Worm (Caenorhabditis elegans) whole organism, late embryonic: ENCODE measurements around the gene C02H6.1.
A peak's percentile ranks its signal among the peaks of the same experiment; 100 is the strongest.

ENCODE experiments used
- C08G9.2 ChIP-seq: sonication (generic microtip); optimal IDR thresholded peaks from 2 replicates; lab custom pipeline; 2016; ENCODE audit warnings: mild to moderate bottlenecking, missing genetic modification characterization, moderate library complexity, missing compliant biosample characterization
- C38D4.7 ChIP-seq: fragments of 200-800 bp; sonication (Bioruptor generic); optimal IDR thresholded peaks from 2 replicates; lab custom pipeline; 2018; ENCODE audit warnings: mild to moderate bottlenecking, missing genetic modification characterization, moderate library complexity, missing compliant biosample characterization
- K02D7.2 ChIP-seq: sonication (generic microtip); optimal IDR thresholded peaks from 2 replicates; lab custom pipeline; 2017; ENCODE audit warnings: mild to moderate bottlenecking, missing genetic modification characterization, missing compliant biosample characterization
- K09A11.1 ChIP-seq: sonication (generic microtip); optimal IDR thresholded peaks from 2 replicates; lab custom pipeline; 2017; ENCODE audit warnings: antibody characterized with exemption, mild to moderate bottlenecking, missing genetic modification characterization, missing compliant biosample characterization; ENCODE audit not compliant: insufficient read depth
- T23F11.4 ChIP-seq: fragments of 200-800 bp; sonication (Bioruptor generic); optimal IDR thresholded peaks from 2 replicates; lab custom pipeline; 2018; ENCODE audit warnings: mild to moderate bottlenecking, missing genetic modification characterization, missing compliant biosample characterization
- ahr-1 ChIP-seq: sonication (generic microtip); optimal IDR thresholded peaks from 2 replicates; lab custom pipeline; 2016; ENCODE audit warnings: missing genetic modification characterization, missing compliant biosample characterization
- ceh-14 ChIP-seq: sonication (generic microtip); optimal IDR thresholded peaks from 2 replicates; lab custom pipeline; 2016; ENCODE audit warnings: missing genotype, missing genetic modification characterization, missing compliant biosample characterization
- ceh-18 ChIP-seq: sonication (generic microtip); optimal IDR thresholded peaks from 2 replicates; lab custom pipeline; 2016; ENCODE audit warnings: missing genetic modification characterization, missing compliant biosample characterization
- ceh-24 ChIP-seq: sonication (generic microtip); optimal IDR thresholded peaks from 2 replicates; lab custom pipeline; 2016; ENCODE audit warnings: mild to moderate bottlenecking, missing genetic modification characterization, missing compliant biosample characterization
- ceh-30 ChIP-seq: fragments of 150-350 bp; optimal IDR thresholded peaks from 2 replicates; lab custom pipeline; 2014; ENCODE audit warnings: missing biosample characterization, missing genetic modification characterization
- ceh-31 ChIP-seq: sonication (generic microtip); optimal IDR thresholded peaks from 2 replicates; lab custom pipeline; 2016; ENCODE audit warnings: missing genetic modification characterization, missing compliant biosample characterization
- ceh-34 ChIP-seq: sonication (generic microtip); optimal IDR thresholded peaks from 2 replicates; lab custom pipeline; 2016; ENCODE audit warnings: mild to moderate bottlenecking, missing genetic modification characterization, missing compliant biosample characterization
- ceh-45 ChIP-seq: fragments of 200-800 bp; sonication (Bioruptor generic); IDR thresholded peaks from 2 replicates; pipeline ENCODE4 v1.3.6; 2022; ENCODE audit warnings: missing genetic modification reagents, missing genetic modification characterization, missing compliant biosample characterization
- ceh-6 ChIP-seq: fragments of 200-800 bp; sonication (Bioruptor generic); optimal IDR thresholded peaks from 2 replicates; lab custom pipeline; 2018; ENCODE audit warnings: mild to moderate bottlenecking, missing genetic modification characterization, missing compliant biosample characterization
- ceh-9 ChIP-seq: sonication (generic microtip); optimal IDR thresholded peaks from 2 replicates; lab custom pipeline; 2016; ENCODE audit warnings: mild to moderate bottlenecking, missing genetic modification characterization, inconsistent platforms, missing compliant biosample characterization
- dmd-4 ChIP-seq: sonication (generic microtip); optimal IDR thresholded peaks from 2 replicates; lab custom pipeline; 2016; ENCODE audit warnings: borderline replicate concordance, missing genetic modification characterization, missing compliant biosample characterization
- dve-1 ChIP-seq: sonication (generic microtip); optimal IDR thresholded peaks from 2 replicates; lab custom pipeline; 2017; ENCODE audit warnings: antibody characterized with exemption, mild to moderate bottlenecking, missing genetic modification characterization, missing compliant biosample characterization
- elt-2 ChIP-seq: sonication (generic microtip); optimal IDR thresholded peaks from 2 replicates; lab custom pipeline; 2016; ENCODE audit warnings: missing genetic modification reagents, missing genetic modification characterization, missing compliant biosample characterization
- ets-4 ChIP-seq: sonication (generic microtip); optimal IDR thresholded peaks from 2 replicates; lab custom pipeline; 2016; ENCODE audit warnings: missing genetic modification characterization, missing compliant biosample characterization
- fax-1 ChIP-seq: sonication (generic microtip); optimal IDR thresholded peaks from 2 replicates; lab custom pipeline; 2016; ENCODE audit warnings: missing genotype, missing genetic modification characterization, missing compliant biosample characterization
- fkh-10 ChIP-seq: fragments of 150-350 bp; optimal IDR thresholded peaks from 2 replicates; lab custom pipeline; 2014; ENCODE audit warnings: missing biosample characterization, missing genetic modification reagents, missing genetic modification characterization
- gmeb-2 ChIP-seq: sonication (generic microtip); optimal IDR thresholded peaks from 2 replicates; lab custom pipeline; 2016; ENCODE audit warnings: missing genetic modification characterization, inconsistent platforms, missing compliant biosample characterization
- hlh-15 ChIP-seq: sonication (generic microtip); optimal IDR thresholded peaks from 2 replicates; lab custom pipeline; 2016; ENCODE audit warnings: missing genetic modification characterization, missing compliant biosample characterization
- hlh-30 ChIP-seq: sonication (generic microtip); optimal IDR thresholded peaks from 2 replicates; lab custom pipeline; 2017; ENCODE audit warnings: antibody characterized with exemption, missing genetic modification characterization, missing compliant biosample characterization; ENCODE audit not compliant: insufficient read depth
- lin-11 ChIP-seq: fragments of 200-800 bp; sonication (Bioruptor generic); optimal IDR thresholded peaks from 2 replicates; lab custom pipeline; 2018; ENCODE audit warnings: mild to moderate bottlenecking, missing genetic modification characterization, missing compliant biosample characterization
- madf-2 ChIP-seq: sonication (generic microtip); optimal IDR thresholded peaks from 2 replicates; lab custom pipeline; 2017; ENCODE audit warnings: missing genetic modification characterization, missing compliant biosample characterization
- nhr-11 ChIP-seq: fragments of 150-350 bp; optimal IDR thresholded peaks from 2 replicates; lab custom pipeline; 2014; ENCODE audit warnings: missing biosample characterization, missing genetic modification characterization
- npax-4 ChIP-seq: sonication (generic microtip); optimal IDR thresholded peaks from 2 replicates; lab custom pipeline; 2016; ENCODE audit warnings: missing genetic modification characterization, missing compliant biosample characterization
- pat-9 ChIP-seq: fragments of 200-800 bp; sonication (Bioruptor generic); optimal IDR thresholded peaks from 2 replicates; lab custom pipeline; 2018; ENCODE audit warnings: mild to moderate bottlenecking, missing genetic modification characterization, moderate library complexity, missing compliant biosample characterization
- pha-2 ChIP-seq: sonication (generic microtip); optimal IDR thresholded peaks from 2 replicates; lab custom pipeline; 2017; ENCODE audit warnings: mild to moderate bottlenecking, missing genetic modification characterization, missing compliant biosample characterization
- pha-4 ChIP-seq: fragments of 150-350 bp; optimal IDR thresholded peaks from 2 replicates; lab custom pipeline; 2018; ENCODE audit warnings: missing biosample characterization, missing genetic modification reagents, missing genetic modification characterization
- pqm-1 ChIP-seq: sonication (generic microtip); optimal IDR thresholded peaks from 2 replicates; lab custom pipeline; 2016; ENCODE audit warnings: missing genetic modification characterization, missing compliant biosample characterization
- sox-2 ChIP-seq: fragments of 200-800 bp; sonication (Bioruptor generic); IDR thresholded peaks from 2 replicates; pipeline ENCODE4 v1.3.6; 2022; ENCODE audit warnings: missing genetic modification reagents, missing genetic modification characterization, missing compliant biosample characterization
- sox-4 ChIP-seq: sonication (generic microtip); optimal IDR thresholded peaks from 2 replicates; lab custom pipeline; 2017; ENCODE audit warnings: mild to moderate bottlenecking, missing genetic modification characterization, inconsistent platforms, missing compliant biosample characterization
- syd-9 ChIP-seq: sonication (generic microtip); optimal IDR thresholded peaks from 2 replicates; lab custom pipeline; 2016; ENCODE audit warnings: mild to moderate bottlenecking, missing genetic modification characterization, moderate library complexity, missing compliant biosample characterization
- ttx-3 ChIP-seq: sonication (generic microtip); optimal IDR thresholded peaks from 2 replicates; lab custom pipeline; 2016; ENCODE audit warnings: missing genetic modification reagents, missing genetic modification characterization, missing compliant biosample characterization
- unc-3 ChIP-seq, 2 experiments: fragments of 200-800 bp in 1 of 2; sonication (Bioruptor generic) in 1 of 2; sonication (generic microtip) in 1 of 2; conservative IDR thresholded peaks in 1 of 2; optimal IDR thresholded peaks in 1 of 2; 2 replicates each; pipeline versions ENCODE4 v1.3.6 to Lab custom; 2016 to 2022; ENCODE audit warnings: missing compliant biosample characterization in 2 of 2, missing genetic modification characterization in 2 of 2, missing genetic modification reagents in 1 of 2
- unc-42 ChIP-seq: sonication (generic microtip); optimal IDR thresholded peaks from 2 replicates; lab custom pipeline; 2016; ENCODE audit warnings: missing genotype, missing genetic modification characterization, missing compliant biosample characterization
- unc-86 ChIP-seq: sonication (generic microtip); optimal IDR thresholded peaks from 2 replicates; lab custom pipeline; 2016; ENCODE audit warnings: missing genetic modification characterization, missing compliant biosample characterization
- zip-5 ChIP-seq: sonication (generic microtip); optimal IDR thresholded peaks from 2 replicates; lab custom pipeline; 2016; ENCODE audit warnings: missing genetic modification characterization, missing compliant biosample characterization
- ztf-16 ChIP-seq: sonication (generic microtip); optimal IDR thresholded peaks from 2 replicates; lab custom pipeline; 2017; ENCODE audit warnings: missing genetic modification characterization, missing compliant biosample characterization

The C02H6.1 gene

ce11 chrV:7364059-7364458 lies 25.6 kb downstream of the C02H6.1 start, which contains the start of gene cyp-35A2:
Gene cyp-35A2, minus strand, starts transcription at chrV:7364182.
- TF ChIP-seq nhr-11 (tag; lab: Kevin White, UChicago) (no peak), lin-11 (no peak), ceh-34 (no peak), ets-4 (tag; lab: Kevin White, UChicago) (no peak), elt-2 (tag; lab: Kevin White, UChicago) (peak; percentile 64)

DNA sequence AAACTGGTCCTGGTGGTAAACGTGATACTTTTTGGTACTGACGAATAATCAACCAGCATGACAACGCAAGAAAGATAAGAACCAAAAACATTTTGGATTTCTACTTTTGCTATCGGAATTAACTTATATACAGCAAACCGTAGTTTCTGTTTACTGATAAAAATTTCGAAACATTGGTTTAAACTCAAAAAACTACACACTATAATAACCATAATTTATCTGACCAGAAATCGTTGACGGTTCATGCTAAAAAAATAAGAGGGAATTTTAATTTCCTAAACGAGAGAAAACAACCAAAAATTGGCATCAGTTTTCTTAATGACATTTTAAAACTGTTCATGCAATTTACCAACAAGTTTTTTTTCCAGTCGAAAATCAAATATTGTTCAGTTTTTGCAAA lies 28.0 kb downstream of the C02H6.1 start, which contains the start of gene cyp-35A1:
Gene cyp-35A1, minus strand, starts transcription at position 101 of the 400 bp plus-strand sequence.
- no peak for TF ChIP-seq dve-1 (tag; lab: Kevin White, UChicago)
- no peak for TF ChIP-seq C38D4.7 (GFP tag; lab: Kevin White, UChicago)

DNA sequence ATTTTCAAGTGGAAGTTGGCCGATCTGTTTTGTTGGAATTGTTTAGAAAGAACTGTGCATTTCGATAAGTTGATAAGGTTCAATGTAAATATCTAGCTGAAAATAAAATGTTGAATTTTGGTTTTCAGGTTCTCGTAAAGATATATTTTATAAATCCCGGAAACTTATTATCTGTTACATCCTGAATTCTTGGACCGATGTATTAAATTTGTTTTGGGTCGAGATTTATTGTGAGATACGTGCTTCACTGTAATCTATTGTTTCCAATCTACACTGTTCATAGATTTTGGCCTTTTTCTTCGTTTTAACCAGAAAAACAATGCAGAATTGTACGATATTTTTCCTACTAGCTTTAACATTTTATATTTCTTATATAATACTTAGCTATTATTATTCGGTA lies 32.5 kb downstream of the C02H6.1 start, which contains the start of gene C03G6.6:
Gene C03G6.6, plus strand, starts transcription at position 301 of the 400 bp plus-strand sequence.
- TF ChIP-seq K02D7.2 (no peak), hlh-15 (no peak), ceh-24 (tag; lab: Kevin White, UChicago) (no peak), elt-2 (tag; lab: Kevin White, UChicago) (no peak), madf-2 (no peak), syd-9 (tag; lab: Kevin White, UChicago) (no peak), sox-4 (tag; lab: Kevin White, UChicago) (no peak), ttx-3 (tag; lab: Kevin White, UChicago) (no peak), ceh-45 (GFP tag; lab: Robert Waterston, UW) (no peak), K09A11.1 (tag; lab: Kevin White, UChicago) (no peak), ceh-14 (no peak), pqm-1 (tag; lab: Kevin White, UChicago) (no peak), nhr-11 (tag; lab: Kevin White, UChicago) (no peak), fax-1 (tag; lab: Kevin White, UChicago) (no peak), gmeb-2 (no peak), pat-9 (tag; lab: Kevin White, UChicago) (no peak)
- TF ChIP-seq, all 69 proteins: peak for 0

- no peak for TF ChIP-seq madf-2
- no peak for TF ChIP-seq ets-4 (tag; lab: Kevin White, UChicago)
Observed at ce11 chrV:7356684-7357083, 33.0 kb downstream of the C02H6.1 start, which contains the start of gene C03G6.21. Gene C03G6.21, minus strand, starts transcription at chrV:7356784.

- no peak for TF ChIP-seq ceh-31 (tag; lab: Kevin White, UChicago)
- no peak for TF ChIP-seq syd-9 (tag; lab: Kevin White, UChicago)
- no peak for TF ChIP-seq ahr-1 (tag; lab: Kevin White, UChicago)
- TF ChIP-seq hlh-15 = no peak
- no peak for TF ChIP-seq pha-4 (tag; lab: Kevin White, UChicago)
- TF ChIP-seq ceh-6 (GFP tag; lab: Kevin White, UChicago) = no peak
- no peak for TF ChIP-seq unc-3 (GFP tag; conservative IDR thresholded peaks at IDR 0.05; lab: Robert Waterston, UW)
- TF ChIP-seq unc-3 (tag; optimal IDR thresholded peaks at IDR 0.05; lab: Kevin White, UChicago) = no peak
- TF ChIP-seq unc-42 = no peak
- TF ChIP-seq C38D4.7 (GFP tag; lab: Kevin White, UChicago) = no peak
- TF ChIP-seq zip-5 (tag; lab: Kevin White, UChicago) = no peak
- no peak for TF ChIP-seq dmd-4 (tag; lab: Kevin White, UChicago)
- TF ChIP-seq ceh-9 (tag; lab: Kevin White, UChicago) = no peak
- no peak for TF ChIP-seq ceh-14
- TF ChIP-seq, all 69 proteins: peak for 0
Observed at ce11 chrV:7355464-7355863, 34.2 kb downstream of the C02H6.1 start, which contains the start of gene tag-293. Gene tag-293, minus strand, starts transcription at chrV:7355564.

DNA sequence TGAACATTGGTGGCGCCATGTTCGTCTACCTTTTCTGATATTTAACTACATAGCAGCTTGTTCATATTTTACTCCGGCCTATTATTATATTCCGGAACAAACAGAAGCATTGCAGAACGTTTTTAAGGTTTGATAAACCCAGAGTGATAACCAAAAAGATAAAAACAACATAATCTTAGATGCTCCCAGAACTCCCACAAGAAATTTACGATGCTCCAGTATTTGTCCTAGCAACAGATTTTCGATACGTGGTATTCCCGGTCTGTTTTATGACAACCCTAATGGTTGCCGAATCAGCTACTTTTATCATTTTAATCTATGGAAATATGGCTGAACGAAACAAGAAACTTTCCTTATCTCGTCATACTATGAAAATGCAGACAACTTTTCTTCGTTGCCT lies 36.1 kb downstream of the C02H6.1 start:
- TF ChIP-seq nhr-11 (tag; lab: Kevin White, UChicago) (no peak), ahr-1 (tag; lab: Kevin White, UChicago) (no peak), hlh-15 (no peak), npax-4 (tag; lab: Kevin White, UChicago) (no peak), ztf-16 (tag; lab: Kevin White, UChicago) (no peak), sox-2 (no peak), ceh-24 (tag; lab: Kevin White, UChicago) (no peak), unc-86 (tag; lab: Kevin White, UChicago) (no peak), hlh-30 (no peak), pha-2 (no peak), gmeb-2 (no peak), fax-1 (tag; lab: Kevin White, UChicago) (no peak), ceh-18 (no peak), pha-4 (tag; lab: Kevin White, UChicago) (no peak), C08G9.2 (tag; lab: Kevin White, UChicago) (no peak), fkh-10 (no peak), T23F11.4 (GFP tag; lab: Kevin White, UChicago) (no peak), ceh-30 (tag; lab: Kevin White, UChicago) (no peak)
